In the genomic region with DNA sequence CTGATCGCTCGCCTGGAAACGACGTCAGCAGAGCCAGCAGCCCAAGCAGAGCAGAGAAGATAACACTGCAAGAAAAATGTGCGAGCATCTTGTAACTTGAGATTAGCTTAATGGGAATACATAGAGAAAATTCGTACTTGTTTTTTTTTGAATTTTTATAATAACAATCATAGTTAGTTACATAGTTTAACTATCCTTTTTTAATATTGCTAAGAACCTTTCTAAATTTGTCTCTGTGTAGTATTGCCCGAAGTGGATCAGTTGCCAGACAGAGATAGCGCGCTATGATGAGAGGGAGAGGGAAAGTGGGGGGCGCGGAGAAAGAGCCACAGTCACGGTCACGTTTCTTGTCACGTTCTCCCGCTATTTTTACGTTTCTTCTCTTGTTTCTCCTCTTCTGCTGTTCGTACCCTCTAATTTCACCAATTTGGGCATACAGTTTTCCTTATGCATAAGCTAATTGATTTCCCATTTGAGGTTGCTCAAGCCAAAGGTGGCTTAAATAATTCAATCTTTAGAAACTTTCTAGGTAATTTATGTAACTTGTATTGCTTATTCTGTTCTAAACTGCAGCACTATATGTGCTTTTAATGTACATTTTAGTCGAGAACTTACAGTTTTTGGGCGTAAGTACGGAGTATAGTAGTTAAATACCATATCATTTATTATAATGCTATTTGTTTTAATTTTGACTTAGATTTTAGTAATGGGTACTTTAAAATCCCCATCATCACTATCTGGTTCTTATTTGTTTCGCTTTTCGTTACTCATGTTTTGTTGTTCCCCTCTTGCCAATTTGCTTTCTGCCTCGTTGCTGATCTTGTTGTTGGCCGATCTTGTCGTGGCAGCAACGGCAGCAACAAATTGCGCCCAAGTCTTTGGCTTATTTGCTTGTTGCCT, we compare ENCODE assay signal across 1 fruit fly cellular context.
A peak's percentile ranks its signal among the peaks of the same experiment; 100 is the strongest.
TF ChIP-seq lines count a peak whose summit lies in the region.

No protein-coding gene starts in this region.

TF ChIP-seq in whole organism, embryonic, 481 proteins besides CTCF, POLR2A, EP300 and RAD21 (continued from another document and continues in another):
- no peak for TF ChIP-seq luna (GFP tag; optimal IDR thresholded peaks at IDR 0.05; lab: Kevin White, UChicago)
- peak in 1 of 2 experiments; percentile 72 for TF ChIP-seq eve (GFP tag; optimal IDR thresholded peaks at IDR 0.05; lab: Kevin White, UChicago)
- TF ChIP-seq Hey (tag; optimal IDR thresholded peaks at IDR 0.05; lab: Kevin White, UChicago), result no peak
- TF ChIP-seq tna (GFP tag; IDR thresholded peaks at IDR 0.05; lab: Robert Waterston, UW; ENCODE audit: partially characterized antibody), result no peak
- TF ChIP-seq CG10543 (GFP tag; optimal IDR thresholded peaks at IDR 0.05; lab: Kevin White, UChicago), result peak; percentile 18
- TF ChIP-seq CG9727 (GFP tag; optimal IDR thresholded peaks at IDR 0.05; lab: Kevin White, UChicago), result peak; percentile 85
- TF ChIP-seq ham (GFP tag; IDR thresholded peaks at IDR 0.05; lab: Robert Waterston, UW), result no peak
- no peak for TF ChIP-seq Dp (GFP tag; optimal IDR thresholded peaks at IDR 0.05; lab: Kevin White, UChicago)
- peak; percentile 58; the same call in 1 of the 2 replicates for TF ChIP-seq sim (GFP tag; IDR thresholded peaks at IDR 0.05; lab: Robert Waterston, UW)
- no peak for TF ChIP-seq p53 (GFP tag; optimal IDR thresholded peaks at IDR 0.05; lab: Kevin White, UChicago)
- peak; percentile 40 for TF ChIP-seq CG13296 (GFP tag; optimal IDR thresholded peaks at IDR 0.05; lab: Kevin White, UChicago)
- TF ChIP-seq CG3407 (GFP tag; optimal IDR thresholded peaks at IDR 0.05; lab: Kevin White, UChicago), result peak; percentile 78
- peak; percentile 63; the same call in 1 of the 3 replicates for TF ChIP-seq Dbx (GFP tag; IDR thresholded peaks at IDR 0.05; lab: Robert Waterston, UW)
- peak; percentile 92 for TF ChIP-seq Med (GFP tag; lab: Kevin White, UChicago)
- TF ChIP-seq CG14710 (tag; optimal IDR thresholded peaks at IDR 0.05; lab: Kevin White, UChicago), result peak; percentile 88
- no peak for TF ChIP-seq Dip2 (GFP tag; IDR thresholded peaks at IDR 0.05; lab: Robert Waterston, UW)
- peak; percentile 84 for TF ChIP-seq zfh1 (GFP tag; IDR thresholded peaks at IDR 0.05; lab: Robert Waterston, UW)
- TF ChIP-seq NFAT (GFP tag; IDR thresholded peaks at IDR 0.05; lab: Robert Waterston, UW), result no peak
- no peak for TF ChIP-seq tll (GFP tag; optimal IDR thresholded peaks at IDR 0.05; lab: Kevin White, UChicago)
- peak; percentile 81 to 86 for TF ChIP-seq chif (GFP tag; optimal IDR thresholded peaks at IDR 0.05; lab: Kevin White, UChicago)
- peak; percentile 12 for TF ChIP-seq pb (GFP tag; optimal IDR thresholded peaks at IDR 0.05; lab: Kevin White, UChicago)
- TF ChIP-seq CG15011 (GFP tag; optimal IDR thresholded peaks at IDR 0.05; lab: Kevin White, UChicago), result peak; percentile 54
- TF ChIP-seq amos (GFP tag; IDR thresholded peaks at IDR 0.05; lab: Robert Waterston, UW; ENCODE audit: partially characterized antibody), result no peak
- TF ChIP-seq HLH4C (GFP tag; IDR thresholded peaks at IDR 0.05; lab: Robert Waterston, UW; ENCODE audit: partially characterized antibody), result no peak
- peak; percentile 82 for TF ChIP-seq CG10267 (tag; optimal IDR thresholded peaks at IDR 0.05; lab: Kevin White, UChicago)
- no peak for TF ChIP-seq Dll (GFP tag; IDR thresholded peaks at IDR 0.05; lab: Robert Waterston, UW; ENCODE audit: partially characterized antibody)
- TF ChIP-seq CG3838 (GFP tag; optimal IDR thresholded peaks at IDR 0.05; lab: Kevin White, UChicago), result no peak
- peak; percentile 77 for TF ChIP-seq crol (GFP tag; IDR thresholded peaks at IDR 0.05; lab: Robert Waterston, UW)
- peak; percentile 71 for TF ChIP-seq ttk (GFP tag; IDR thresholded peaks at IDR 0.05; lab: Robert Waterston, UW)
- TF ChIP-seq unpg (GFP tag; optimal IDR thresholded peaks at IDR 0.05; lab: Kevin White, UChicago), result peak; percentile 89
- TF ChIP-seq nau (GFP tag; optimal IDR thresholded peaks at IDR 0.05; lab: Kevin White, UChicago), result peak; percentile 25
- peak; percentile 67; the same call in 2 of the 3 replicates for TF ChIP-seq CG3726 (GFP tag; IDR thresholded peaks at IDR 0.05; lab: Robert Waterston, UW)
- peak; percentile 67 for TF ChIP-seq Asciz (GFP tag; optimal IDR thresholded peaks at IDR 0.05; lab: Kevin White, UChicago)
- peak; percentile 72 for TF ChIP-seq Rfx (GFP tag; IDR thresholded peaks at IDR 0.05; lab: Robert Waterston, UW)
- 0 out of 3 replicates have a peak, but pooled peaks have one; percentile 59 for TF ChIP-seq CG11456 (GFP tag; IDR thresholded peaks at IDR 0.05; lab: Robert Waterston, UW)
- peak; percentile 9 for TF ChIP-seq CG9876 (GFP tag; optimal IDR thresholded peaks at IDR 0.05; lab: Kevin White, UChicago)
- peak; percentile 89 for TF ChIP-seq dmrt11E (tag; optimal IDR thresholded peaks at IDR 0.05; lab: Kevin White, UChicago)
- TF ChIP-seq emc (GFP tag; optimal IDR thresholded peaks at IDR 0.05; lab: Kevin White, UChicago), result peak; percentile 27
- peak; percentile 60; the same call in 1 of the 2 replicates for TF ChIP-seq klu (GFP tag; IDR thresholded peaks at IDR 0.05; lab: Robert Waterston, UW)
- peak; percentile 84 for TF ChIP-seq vvl (GFP tag; IDR thresholded peaks at IDR 0.05; lab: Robert Waterston, UW)
- no peak for TF ChIP-seq vnd (GFP tag; IDR thresholded peaks at IDR 0.05; lab: Robert Waterston, UW; ENCODE audit: partially characterized antibody)
- peak; percentile 81 for TF ChIP-seq dmrt99B (tag; optimal IDR thresholded peaks at IDR 0.05; lab: Kevin White, UChicago)
- TF ChIP-seq Hr51 (GFP tag; optimal IDR thresholded peaks at IDR 0.05; lab: Kevin White, UChicago), result peak; percentile 52 to 71
- TF ChIP-seq CG13624 (GFP tag; optimal IDR thresholded peaks at IDR 0.05; lab: Kevin White, UChicago), result peak; percentile 57
- TF ChIP-seq CG31441 (GFP tag; IDR thresholded peaks at IDR 0.05; lab: Robert Waterston, UW), result peak; percentile 84
- TF ChIP-seq CG7372 (GFP tag; IDR thresholded peaks at IDR 0.05; lab: Robert Waterston, UW), result peak; percentile 57; the same call in 1 of the 2 replicates
- TF ChIP-seq dm (GFP tag; optimal IDR thresholded peaks at IDR 0.05; lab: Kevin White, UChicago), result peak; percentile 60
- no peak for TF ChIP-seq pan (optimal IDR thresholded peaks at IDR 0.05; lab: Kevin White, UChicago)
- peak in 1 of 2 experiments; percentile 75 for TF ChIP-seq pan (GFP tag; optimal IDR thresholded peaks at IDR 0.05 in 1 of 2, IDR thresholded peaks at IDR 0.05 in 1 of 2)
- peak; percentile 44; the same call in 1 of the 3 replicates for TF ChIP-seq CG2889 (GFP tag; IDR thresholded peaks at IDR 0.05; lab: Robert Waterston, UW)
- no peak for TF ChIP-seq gt (GFP tag; IDR thresholded peaks at IDR 0.05; lab: Robert Waterston, UW)
- TF ChIP-seq Oli (tag; optimal IDR thresholded peaks at IDR 0.05; lab: Kevin White, UChicago), result peak; percentile 79
- TF ChIP-seq Xbp1 (GFP tag; optimal IDR thresholded peaks at IDR 0.05; lab: Kevin White, UChicago), result peak; percentile 69
- TF ChIP-seq Elba2 (GFP tag; optimal IDR thresholded peaks at IDR 0.05; lab: Kevin White, UChicago), result no peak
- peak; percentile 86 for TF ChIP-seq CG8388 (GFP tag; optimal IDR thresholded peaks at IDR 0.05; lab: Kevin White, UChicago)
- no peak for TF ChIP-seq CG10321 (GFP tag; IDR thresholded peaks at IDR 0.05; lab: Robert Waterston, UW)
- TF ChIP-seq sqz (GFP tag; optimal IDR thresholded peaks at IDR 0.05; lab: Kevin White, UChicago), result peak; percentile 65
- peak; percentile 15 for TF ChIP-seq Ets97D (GFP tag; optimal IDR thresholded peaks at IDR 0.05; lab: Kevin White, UChicago)
- TF ChIP-seq zfh2 (GFP tag; optimal IDR thresholded peaks at IDR 0.05; lab: Kevin White, UChicago), result peak; percentile 53
- TF ChIP-seq MESR4 (GFP tag; optimal IDR thresholded peaks at IDR 0.05; lab: Kevin White, UChicago), result no peak
- peak; percentile 27 for TF ChIP-seq fu2 (GFP tag; optimal IDR thresholded peaks at IDR 0.05; lab: Kevin White, UChicago)
- peak; percentile 69 for TF ChIP-seq CG17829 (tag; optimal IDR thresholded peaks at IDR 0.05; lab: Kevin White, UChicago)
- TF ChIP-seq CG13894 (tag; optimal IDR thresholded peaks at IDR 0.05; lab: Kevin White, UChicago), result peak; percentile 1
- TF ChIP-seq Ptx1 (GFP tag; IDR thresholded peaks at IDR 0.05; lab: Robert Waterston, UW), result peak; percentile 82
- no peak for TF ChIP-seq Hr39 (optimal IDR thresholded peaks at IDR 0.05; lab: Kevin White, UChicago)
- TF ChIP-seq gro (GFP tag; optimal IDR thresholded peaks at IDR 0.05; lab: Kevin White, UChicago), result no peak
- TF ChIP-seq B-H2 (GFP tag; optimal IDR thresholded peaks at IDR 0.05; lab: Kevin White, UChicago), result no peak
- no peak for TF ChIP-seq Opbp (GFP tag; IDR thresholded peaks at IDR 0.05; lab: Robert Waterston, UW; ENCODE audit: partially characterized antibody)
- TF ChIP-seq eyg (GFP tag; optimal IDR thresholded peaks at IDR 0.05; lab: Kevin White, UChicago), result no peak
- TF ChIP-seq CoRest (tag; optimal IDR thresholded peaks at IDR 0.05; lab: Kevin White, UChicago), result peak; percentile 80
- peak; percentile 63 for TF ChIP-seq cato (GFP tag; optimal IDR thresholded peaks at IDR 0.05; lab: Kevin White, UChicago; ENCODE audit: borderline replicate concordance)
- TF ChIP-seq toy (GFP tag; IDR thresholded peaks at IDR 0.05; lab: Robert Waterston, UW), result peak; percentile 44; the same call in 1 of the 2 replicates
- peak; percentile 55 for TF ChIP-seq Mad (GFP tag; optimal IDR thresholded peaks at IDR 0.05; lab: Kevin White, UChicago)
- peak; percentile 78 for TF ChIP-seq Hr3 (GFP tag; optimal IDR thresholded peaks at IDR 0.05; lab: Kevin White, UChicago)
- TF ChIP-seq scrt (GFP tag; optimal IDR thresholded peaks at IDR 0.05; lab: Kevin White, UChicago), result peak; percentile 54
- TF ChIP-seq Lpt (GFP tag; optimal IDR thresholded peaks at IDR 0.05; lab: Kevin White, UChicago), result no peak
- peak; percentile 55 for TF ChIP-seq Dad (GFP tag; optimal IDR thresholded peaks at IDR 0.05; lab: Kevin White, UChicago)
- peak; percentile 83 for TF ChIP-seq CG7839 (tag; optimal IDR thresholded peaks at IDR 0.05; lab: Kevin White, UChicago)
- peak; percentile 77 for TF ChIP-seq CG10366 (GFP tag; IDR thresholded peaks at IDR 0.05; lab: Robert Waterston, UW)
- no peak for TF ChIP-seq shn (GFP tag; optimal IDR thresholded peaks at IDR 0.05; lab: Kevin White, UChicago)
- no peak for TF ChIP-seq prd (optimal IDR thresholded peaks at IDR 0.05; lab: Kevin White, UChicago)
- TF ChIP-seq prd (GFP tag; IDR thresholded peaks at IDR 0.05; lab: Robert Waterston, UW), result peak; percentile 77
- TF ChIP-seq CG7745 (tag; optimal IDR thresholded peaks at IDR 0.05; lab: Kevin White, UChicago), result no peak
- no peak for TF ChIP-seq HLHmδ (GFP tag; optimal IDR thresholded peaks at IDR 0.05; lab: Kevin White, UChicago)
- TF ChIP-seq sc (optimal IDR thresholded peaks at IDR 0.05; lab: Kevin White, UChicago), result no peak
- TF ChIP-seq sc (GFP tag; optimal IDR thresholded peaks at IDR 0.05; lab: Kevin White, UChicago), result peak; percentile 71
- TF ChIP-seq CG10462 (GFP tag; optimal IDR thresholded peaks at IDR 0.05; lab: Kevin White, UChicago), result peak; percentile 58
- no peak for TF ChIP-seq CG6791 (GFP tag; IDR thresholded peaks at IDR 0.05; lab: Robert Waterston, UW; ENCODE audit: partially characterized antibody)
- 0 out of 2 replicates have a peak, but pooled peaks have one; percentile 38 for TF ChIP-seq CkIIα-i1 (GFP tag; IDR thresholded peaks at IDR 0.05; lab: Robert Waterston, UW)
- TF ChIP-seq ssp (GFP tag; IDR thresholded peaks at IDR 0.05; lab: Robert Waterston, UW), result peak; percentile 54; the same call in 1 of the 2 replicates
- TF ChIP-seq yki (optimal IDR thresholded peaks at IDR 0.05; lab: Kevin White, UChicago), result no peak
- TF ChIP-seq CG10147 (GFP tag; optimal IDR thresholded peaks at IDR 0.05; lab: Kevin White, UChicago), result peak; percentile 41
- TF ChIP-seq E2f1 (GFP tag; IDR thresholded peaks at IDR 0.05; lab: Robert Waterston, UW), result peak; percentile 52; the same call in 1 of the 2 replicates
- no peak for TF ChIP-seq mirr (GFP tag; optimal IDR thresholded peaks at IDR 0.05; lab: Kevin White, UChicago)
- peak; percentile 75 for TF ChIP-seq CG10959 (GFP tag; IDR thresholded peaks at IDR 0.05; lab: Robert Waterston, UW)
- peak; percentile 34 for TF ChIP-seq CG15514 (GFP tag; optimal IDR thresholded peaks at IDR 0.05; lab: Kevin White, UChicago)
- TF ChIP-seq br (optimal IDR thresholded peaks at IDR 0.05; lab: Kevin White, UChicago), result no peak
- peak; percentile 85 for TF ChIP-seq row (GFP tag; IDR thresholded peaks at IDR 0.05; lab: Robert Waterston, UW)
- TF ChIP-seq CG2712 (tag; optimal IDR thresholded peaks at IDR 0.05; lab: Kevin White, UChicago), result peak; percentile 86
- TF ChIP-seq caup (GFP tag; optimal IDR thresholded peaks at IDR 0.05; lab: Kevin White, UChicago; ENCODE audit: severe bottlenecking), result peak; percentile 60
- TF ChIP-seq zf30C (GFP tag; optimal IDR thresholded peaks at IDR 0.05; lab: Kevin White, UChicago), result peak; percentile 72
- TF ChIP-seq stc (GFP tag; IDR thresholded peaks at IDR 0.05; lab: Robert Waterston, UW), result peak; percentile 59
- TF ChIP-seq her (GFP tag; optimal IDR thresholded peaks at IDR 0.05; lab: Kevin White, UChicago), result peak; percentile 34
- no peak for TF ChIP-seq pita (GFP tag; optimal IDR thresholded peaks at IDR 0.05; lab: Kevin White, UChicago)
- no peak for TF ChIP-seq Trl (optimal IDR thresholded peaks at IDR 0.05; lab: Kevin White, UChicago)
- peak; percentile 72 for TF ChIP-seq Trl (GFP tag; optimal IDR thresholded peaks at IDR 0.05; lab: Kevin White, UChicago)
- TF ChIP-seq tgo (GFP tag; IDR thresholded peaks at IDR 0.05; lab: Robert Waterston, UW), result peak; percentile 62
- peak; percentile 68 for TF ChIP-seq CG6689 (GFP tag; IDR thresholded peaks at IDR 0.05; lab: Robert Waterston, UW)
- TF ChIP-seq CG12155 (GFP tag; optimal IDR thresholded peaks at IDR 0.05; lab: Kevin White, UChicago), result peak; percentile 65
- peak; percentile 48 for TF ChIP-seq maf-S (GFP tag; optimal IDR thresholded peaks at IDR 0.05; lab: Kevin White, UChicago)
- TF ChIP-seq insv (GFP tag; optimal IDR thresholded peaks at IDR 0.05; lab: Kevin White, UChicago), result no peak
- TF ChIP-seq slp2 (GFP tag; optimal IDR thresholded peaks at IDR 0.05; lab: Kevin White, UChicago), result peak; percentile 57
- TF ChIP-seq CG14965 (GFP tag; optimal IDR thresholded peaks at IDR 0.05; lab: Kevin White, UChicago; ENCODE audit: borderline replicate concordance), result peak; percentile 12
- no peak for TF ChIP-seq rib (GFP tag; IDR thresholded peaks at IDR 0.05; lab: Robert Waterston, UW)
- no peak for TF ChIP-seq ro (GFP tag; IDR thresholded peaks at IDR 0.05; lab: Robert Waterston, UW)
- TF ChIP-seq Fer3 (tag; optimal IDR thresholded peaks at IDR 0.05; lab: Kevin White, UChicago), result peak; percentile 76
- TF ChIP-seq tio (GFP tag; optimal IDR thresholded peaks at IDR 0.05; lab: Kevin White, UChicago), result peak; percentile 66
- TF ChIP-seq nerfin-2 (GFP tag; IDR thresholded peaks at IDR 0.05; lab: Robert Waterston, UW; ENCODE audit: partially characterized antibody), result no peak
- no peak for TF ChIP-seq z (GFP tag; IDR thresholded peaks at IDR 0.05; lab: Robert Waterston, UW)
